Fruit fly (Drosophila melanogaster) whole organism, embryonic: ENCODE data around the gene Cyp303a1.

ENCODE experiments used
- BEAF-32 ChIP-seq: fragments of 200-800 bp; sonication (Bioruptor generic); optimal IDR thresholded peaks from 3 replicates; lab custom pipeline; 2017; ENCODE audit warnings: missing biosample characterization, missing genetic modification characterization, mild to moderate bottlenecking, moderate library complexity, missing genetic modification reagents
- CG10543 ChIP-seq: fragments of 200-800 bp; sonication (Bioruptor generic); optimal IDR thresholded peaks from 3 replicates; lab custom pipeline; 2017; ENCODE audit warnings: missing biosample characterization, mild to moderate bottlenecking, missing genetic modification characterization, moderate library complexity
- CG10959 ChIP-seq: fragments of 200-800 bp; sonication (Bioruptor generic); IDR thresholded peaks from 2 replicates; pipeline ENCODE4 v1.3.6; 2022; ENCODE audit warnings: missing biosample characterization, missing genetic modification characterization
- CG11247 ChIP-seq: fragments of 200-800 bp; sonication (Bioruptor generic); IDR thresholded peaks from 2 replicates; pipeline ENCODE4 v1.3.6; 2022; ENCODE audit warnings: missing biosample characterization, missing genetic modification characterization
- CG13775 ChIP-seq: fragments of 200-800 bp; sonication (Bioruptor generic); optimal IDR thresholded peaks from 3 replicates; lab custom pipeline; 2017; ENCODE audit warnings: missing biosample characterization, mild to moderate bottlenecking, missing genetic modification characterization
- CG14441 ChIP-seq: fragments of 200-800 bp; sonication (Bioruptor generic); IDR thresholded peaks from 2 replicates; pipeline ENCODE4 v1.3.6; 2022; ENCODE audit warnings: missing biosample characterization, missing genetic modification characterization
- CG15011 ChIP-seq: fragments of 200-800 bp; sonication (Bioruptor generic); optimal IDR thresholded peaks from 3 replicates; lab custom pipeline; 2018; ENCODE audit warnings: missing biosample characterization, mild to moderate bottlenecking, missing genetic modification characterization
- CG1602 ChIP-seq: fragments of 200-800 bp; sonication (Bioruptor generic); optimal IDR thresholded peaks from 3 replicates; lab custom pipeline; 2016; ENCODE audit warnings: missing biosample characterization, missing genetic modification characterization
- CG17385 ChIP-seq: fragments of 200-800 bp; sonication (Bioruptor generic); optimal IDR thresholded peaks from 3 replicates; lab custom pipeline; 2018; ENCODE audit warnings: missing biosample characterization, mild to moderate bottlenecking, missing genetic modification characterization
- CG18011 ChIP-seq: fragments of 200-800 bp; sonication (Bioruptor generic); optimal IDR thresholded peaks from 2 replicates; lab custom pipeline; 2017; ENCODE audit warnings: missing biosample characterization, missing genetic modification characterization, mild to moderate bottlenecking, moderate library complexity, missing genotype
- CG2129 ChIP-seq: fragments of 200-800 bp; sonication (Bioruptor generic); IDR thresholded peaks from 2 replicates; pipeline ENCODE4 v1.3.6; 2022; ENCODE audit warnings: missing biosample characterization, missing genetic modification characterization; ENCODE audit not compliant: partially characterized antibody
- CG34376 ChIP-seq: fragments of 200-800 bp; sonication (Bioruptor generic); optimal IDR thresholded peaks from 2 replicates; lab custom pipeline; 2018; ENCODE audit warnings: missing biosample characterization, mild to moderate bottlenecking, missing genetic modification characterization
- CG4282 ChIP-seq: fragments of 200-800 bp; sonication (Bioruptor generic); optimal IDR thresholded peaks from 2 replicates; lab custom pipeline; 2016; ENCODE audit warnings: missing biosample characterization, missing genetic modification characterization
- CG43689 ChIP-seq: fragments of 200-800 bp; sonication (Bioruptor generic); IDR thresholded peaks from 2 replicates; pipeline ENCODE4 v1.3.6; 2022; ENCODE audit warnings: missing biosample characterization, missing genetic modification characterization
- CG4820 ChIP-seq: fragments of 200-800 bp; sonication (Bioruptor generic); optimal IDR thresholded peaks from 3 replicates; lab custom pipeline; 2016; ENCODE audit warnings: missing biosample characterization, missing genetic modification characterization
- CG6654 ChIP-seq: fragments of 200-800 bp; sonication (Bioruptor generic); optimal IDR thresholded peaks from 2 replicates; lab custom pipeline; 2017; ENCODE audit warnings: missing biosample characterization, mild to moderate bottlenecking, missing genetic modification characterization
- CG6683 ChIP-seq: fragments of 200-800 bp; sonication (Bioruptor generic); optimal IDR thresholded peaks from 2 replicates; lab custom pipeline; 2017; ENCODE audit warnings: missing biosample characterization, mild to moderate bottlenecking, missing genetic modification characterization, missing genetic modification reagents
- CG6813 ChIP-seq: fragments of 200-800 bp; sonication (Bioruptor generic); optimal IDR thresholded peaks from 2 replicates; lab custom pipeline; 2017; ENCODE audit warnings: missing biosample characterization, missing genetic modification characterization, mild to moderate bottlenecking, moderate library complexity, missing genetic modification reagents
- CG8290 ChIP-seq, 3 experiments: fragments of 200-800 bp; sonication (Bioruptor generic); optimal IDR thresholded peaks; 2 replicates each; lab custom pipeline; 2016 to 2019; ENCODE audit warnings: missing biosample characterization in 3 of 3, missing genetic modification characterization in 3 of 3, mild to moderate bottlenecking in 2 of 3, moderate library complexity in 1 of 3
- CG8944 ChIP-seq: fragments of 200-800 bp; sonication (Bioruptor generic); optimal IDR thresholded peaks from 3 replicates; lab custom pipeline; 2016; ENCODE audit warnings: missing biosample characterization, missing genetic modification characterization
- Dfd ChIP-seq, 2 experiments: fragments of >200 bp; optimal IDR thresholded peaks; 2 replicates each; lab custom pipeline; 2017; ENCODE audit warnings: missing biosample characterization in 2 of 2, missing genetic modification characterization in 2 of 2
- E2f1 ChIP-seq: fragments of 200-800 bp; sonication (Bioruptor generic); IDR thresholded peaks from 2 replicates; pipeline ENCODE4 v1.3.6; 2022; ENCODE audit warnings: missing biosample characterization, missing genetic modification characterization
- Fer3 ChIP-seq: fragments of 200-800 bp; sonication (Bioruptor generic); optimal IDR thresholded peaks from 2 replicates; lab custom pipeline; 2018; ENCODE audit warnings: missing biosample characterization, mild to moderate bottlenecking, missing genetic modification characterization, moderate library complexity
- Gug ChIP-seq: fragments of 200-800 bp; sonication (Bioruptor generic); IDR thresholded peaks from 4 replicates; pipeline ENCODE4 v1.3.6; 2022; ENCODE audit warnings: missing biosample characterization, missing genetic modification characterization
- Hr51 ChIP-seq, 2 experiments: fragments of 200-800 bp; sonication (Bioruptor generic); optimal IDR thresholded peaks; 2 replicates in 1 of 2; 3 replicates in 1 of 2; lab custom pipeline; 2016 to 2018; ENCODE audit warnings: missing biosample characterization in 2 of 2, missing genetic modification characterization in 2 of 2, mild to moderate bottlenecking in 1 of 2, moderate library complexity in 1 of 2
- NfI ChIP-seq: fragments of 200-800 bp; sonication (Bioruptor generic); optimal IDR thresholded peaks from 3 replicates; lab custom pipeline; 2018; ENCODE audit warnings: missing biosample characterization, mild to moderate bottlenecking, missing genetic modification characterization, moderate library complexity
- Opbp ChIP-seq: fragments of 200-800 bp; sonication (Bioruptor generic); IDR thresholded peaks from 3 replicates; pipeline ENCODE4 v1.3.6; 2022; ENCODE audit warnings: missing biosample characterization, missing genetic modification characterization; ENCODE audit not compliant: partially characterized antibody
- PHDP ChIP-seq: fragments of 200-800 bp; sonication (Bioruptor generic); optimal IDR thresholded peaks from 3 replicates; lab custom pipeline; 2018; ENCODE audit warnings: missing biosample characterization, mild to moderate bottlenecking, missing genetic modification characterization, moderate library complexity
- Ptx1 ChIP-seq: fragments of 200-800 bp; sonication (Bioruptor generic); IDR thresholded peaks from 2 replicates; pipeline ENCODE4 v1.3.6; 2022; ENCODE audit warnings: missing biosample characterization, missing genetic modification characterization
- Sox100B ChIP-seq: fragments of 200-800 bp; sonication (Bioruptor generic); optimal IDR thresholded peaks from 3 replicates; lab custom pipeline; 2018; ENCODE audit warnings: missing biosample characterization, mild to moderate bottlenecking, missing genetic modification characterization
- Sry-δ ChIP-seq: fragments of 200-800 bp; sonication (Bioruptor generic); optimal IDR thresholded peaks from 2 replicates; lab custom pipeline; 2016; ENCODE audit warnings: missing biosample characterization, missing genetic modification characterization
- Stat92E ChIP-seq, 3 experiments: fragments of >200 bp in 2 of 3; fragments of 200-800 bp in 1 of 3; sonication (Bioruptor generic) in 1 of 3; optimal IDR thresholded peaks; 2 replicates each; lab custom pipeline; 2017 to 2019; ENCODE audit warnings: missing biosample characterization in 3 of 3, missing genetic modification characterization in 3 of 3, mild to moderate bottlenecking in 1 of 3, moderate library complexity in 1 of 3
- Xbp1 ChIP-seq: fragments of 200-800 bp; sonication (Bioruptor generic); optimal IDR thresholded peaks from 3 replicates; lab custom pipeline; 2016; ENCODE audit warnings: missing biosample characterization, mild to moderate bottlenecking, missing genetic modification characterization
- ab ChIP-seq: fragments of 200-800 bp; sonication (Bioruptor generic); optimal IDR thresholded peaks from 2 replicates; lab custom pipeline; 2016; ENCODE audit warnings: missing biosample characterization, missing genetic modification characterization
- ara ChIP-seq: fragments of 200-800 bp; sonication (Bioruptor generic); IDR thresholded peaks from 2 replicates; pipeline ENCODE4 v1.3.6; 2022; ENCODE audit warnings: missing biosample characterization, missing genetic modification characterization
- emc ChIP-seq: fragments of 200-800 bp; sonication (Bioruptor generic); optimal IDR thresholded peaks from 2 replicates; lab custom pipeline; 2016; ENCODE audit warnings: missing biosample characterization, missing genetic modification characterization
- fru ChIP-seq: fragments of >200 bp; optimal IDR thresholded peaks from 2 replicates; lab custom pipeline; 2017
- gce ChIP-seq: fragments of 200-800 bp; sonication (Bioruptor generic); IDR thresholded peaks from 3 replicates; pipeline ENCODE4 v1.3.6; 2022; ENCODE audit warnings: missing biosample characterization, missing genetic modification characterization
- jumu ChIP-seq: fragments of 200-800 bp; sonication (Bioruptor generic); optimal IDR thresholded peaks from 3 replicates; lab custom pipeline; 2016; ENCODE audit warnings: missing biosample characterization, missing genetic modification characterization
- nau ChIP-seq: fragments of 200-800 bp; sonication (Bioruptor generic); optimal IDR thresholded peaks from 3 replicates; lab custom pipeline; 2017; ENCODE audit warnings: missing biosample characterization, mild to moderate bottlenecking, missing genetic modification characterization, missing genetic modification reagents
- otp ChIP-seq: fragments of 200-800 bp; sonication (Bioruptor generic); IDR thresholded peaks from 3 replicates; pipeline ENCODE4, ENCODE4 v1.3.6; 2022; ENCODE audit warnings: missing biosample characterization, missing genetic modification characterization
- p53 ChIP-seq: fragments of 200-800 bp; sonication (Bioruptor generic); optimal IDR thresholded peaks from 2 replicates; lab custom pipeline; 2016; ENCODE audit warnings: missing biosample characterization, missing genetic modification characterization
- pb ChIP-seq: fragments of 200-800 bp; sonication (Bioruptor generic); optimal IDR thresholded peaks from 3 replicates; lab custom pipeline; 2016; ENCODE audit warnings: missing biosample characterization, missing genetic modification characterization
- peb ChIP-seq: fragments of 200-800 bp; sonication (Bioruptor generic); IDR thresholded peaks from 2 replicates; pipeline ENCODE4 v1.3.6; 2022; ENCODE audit warnings: missing biosample characterization, missing genetic modification characterization
- pfk ChIP-seq: fragments of 200-800 bp; sonication (Bioruptor generic); optimal IDR thresholded peaks from 2 replicates; lab custom pipeline; 2018; ENCODE audit warnings: missing biosample characterization, mild to moderate bottlenecking, missing genetic modification characterization, moderate library complexity
- slp2 ChIP-seq: fragments of 200-800 bp; sonication (Bioruptor generic); optimal IDR thresholded peaks from 2 replicates; lab custom pipeline; 2016; ENCODE audit warnings: missing biosample characterization, missing genetic modification characterization
- twi ChIP-seq: fragments of 200-800 bp; optimal IDR thresholded peaks from 2 replicates; lab custom pipeline; 2019; ENCODE audit warnings: missing biosample characterization, mild to moderate bottlenecking, missing genetic modification characterization, moderate library complexity
- unc-4 ChIP-seq: fragments of 200-800 bp; sonication (Bioruptor generic); IDR thresholded peaks from 2 replicates; pipeline ENCODE4 v1.3.6; 2022; ENCODE audit warnings: missing biosample characterization, missing genetic modification characterization; ENCODE audit not compliant: partially characterized antibody
- zen ChIP-seq: fragments of 200-800 bp; sonication (Bioruptor generic); optimal IDR thresholded peaks from 3 replicates; lab custom pipeline; 2018; ENCODE audit warnings: missing biosample characterization, mild to moderate bottlenecking, missing genetic modification characterization, moderate library complexity
- zf30C ChIP-seq: fragments of 200-800 bp; sonication (Bioruptor generic); optimal IDR thresholded peaks from 3 replicates; lab custom pipeline; 2018; ENCODE audit warnings: missing biosample characterization, mild to moderate bottlenecking, missing genetic modification characterization

Gene Cyp303a1

dm6 chr2L:16302773-16303279 is 8.8 kb downstream of the Cyp303a1 start, which contains the start of gene GMF (continued):
- peak; percentile 31 for TF ChIP-seq Sox100B (GFP tag; lab: Kevin White, UChicago)
- TF ChIP-seq Ptx1 (GFP tag; lab: Robert Waterston, UW): 0 out of 2 replicates have a peak, but pooled peaks have one; percentile 25
- TF ChIP-seq CG8290 (GFP tag; optimal IDR thresholded peaks at IDR 0.05; lab: Kevin White, UChicago): peak; percentile 41
- TF ChIP-seq CG8290 (tag; optimal IDR thresholded peaks at IDR 0.05; lab: Kevin White, UChicago): no peak
- no peak for TF ChIP-seq CG11247 (GFP tag; lab: Robert Waterston, UW)
- no peak for TF ChIP-seq CG10543 (GFP tag; lab: Kevin White, UChicago)
- no peak for TF ChIP-seq CG2129 (GFP tag; lab: Robert Waterston, UW)
- TF ChIP-seq nau (GFP tag; lab: Kevin White, UChicago): no peak
- TF ChIP-seq CG4282 (GFP tag; lab: Kevin White, UChicago): no peak
- TF ChIP-seq twi (tag; lab: Kevin White, UChicago): peak; percentile 6
- TF ChIP-seq CG34376 (GFP tag; lab: Kevin White, UChicago): no peak
- no peak for TF ChIP-seq gce (GFP tag; lab: Robert Waterston, UW)
- no peak for TF ChIP-seq CG6813
- TF ChIP-seq fru (lab: Kevin White, UChicago): no peak
- TF ChIP-seq zf30C (GFP tag; lab: Kevin White, UChicago): no peak
- TF ChIP-seq Gug: no peak
- peak; percentile 62 for TF ChIP-seq zen
- no peak for TF ChIP-seq CG43689 (GFP tag; lab: Robert Waterston, UW)
- TF ChIP-seq CG17385 (GFP tag; lab: Kevin White, UChicago): peak; percentile 38
- no peak for TF ChIP-seq Stat92E (GFP tag; optimal IDR thresholded peaks at IDR 0.05; lab: Kevin White, UChicago)
- no peak for TF ChIP-seq peb (GFP tag; lab: Robert Waterston, UW)
- no peak for TF ChIP-seq CG6683 (GFP tag; lab: Kevin White, UChicago)
- TF ChIP-seq Opbp (GFP tag; lab: Robert Waterston, UW): no peak
- peak; percentile 61 for TF ChIP-seq Sry-δ (GFP tag; lab: Kevin White, UChicago)
- no peak for TF ChIP-seq CG8944 (GFP tag; lab: Kevin White, UChicago)
- no peak for TF ChIP-seq CG6654 (GFP tag; lab: Kevin White, UChicago)
- TF ChIP-seq CG15011 (GFP tag; lab: Kevin White, UChicago): no peak
- TF ChIP-seq unc-4 (GFP tag; lab: Robert Waterston, UW): peak; percentile 21; the same call in 1 of the 2 replicates
- TF ChIP-seq CG10959: no peak
- TF ChIP-seq emc (GFP tag; lab: Kevin White, UChicago): no peak
- no peak for TF ChIP-seq Dfd (GFP tag; optimal IDR thresholded peaks at IDR 0.05; lab: Kevin White, UChicago)
- TF ChIP-seq CG13775 (GFP tag; lab: Kevin White, UChicago): no peak
- TF ChIP-seq Fer3 (tag; lab: Kevin White, UChicago): peak; percentile 20
- no peak for TF ChIP-seq ara (GFP tag; lab: Robert Waterston, UW)
- no peak for TF ChIP-seq pfk (GFP tag; lab: Kevin White, UChicago)
- no peak for TF ChIP-seq ab (GFP tag; lab: Kevin White, UChicago)
- no peak for TF ChIP-seq otp
- no peak for TF ChIP-seq CG14441 (GFP tag; lab: Robert Waterston, UW)
- no peak for TF ChIP-seq jumu (GFP tag; lab: Kevin White, UChicago)
- TF ChIP-seq CG1602 (GFP tag; lab: Kevin White, UChicago): peak; percentile 23
- TF ChIP-seq CG4820 (GFP tag; lab: Kevin White, UChicago): peak; percentile 21
- no peak for TF ChIP-seq CG18011
- TF ChIP-seq BEAF-32: peak; percentile 67
- peak; percentile 6 for TF ChIP-seq PHDP (tag; lab: Kevin White, UChicago)
- no peak for TF ChIP-seq NfI
- no peak for TF ChIP-seq pb (GFP tag; lab: Kevin White, UChicago)
- TF ChIP-seq slp2 (GFP tag; lab: Kevin White, UChicago): no peak
- TF ChIP-seq Hr51 (GFP tag; optimal IDR thresholded peaks at IDR 0.05; lab: Kevin White, UChicago): no peak
- TF ChIP-seq Xbp1 (GFP tag; lab: Kevin White, UChicago): peak; percentile 43
- no peak for TF ChIP-seq E2f1 (GFP tag; lab: Robert Waterston, UW)
- no peak for TF ChIP-seq p53 (GFP tag; lab: Kevin White, UChicago)
